Worm (Caenorhabditis elegans) whole organism, early embryonic: ENCODE measurements around the gene spi-1.

Source experiments
- B0310.2 ChIP-seq: sonication (generic microtip); optimal IDR thresholded peaks from 2 replicates; lab custom pipeline; 2016; ENCODE audit warnings: mild to moderate bottlenecking, missing genetic modification characterization, missing compliant biosample characterization
- F13C5.2 ChIP-seq: sonication (generic microtip); optimal IDR thresholded peaks from 2 replicates; lab custom pipeline; 2017; ENCODE audit warnings: mild to moderate bottlenecking, missing genetic modification characterization, inconsistent platforms, missing compliant biosample characterization
- aly-1 ChIP-seq: sonication (generic microtip); optimal IDR thresholded peaks from 2 replicates; lab custom pipeline; 2016; ENCODE audit warnings: missing genetic modification characterization, missing compliant biosample characterization
- ama-1 ChIP-seq: fragments of 150-350 bp; optimal IDR thresholded peaks from 2 replicates; lab custom pipeline; 2014
- ceh-13 ChIP-seq: fragments of 200-800 bp; sonication (Bioruptor generic); optimal IDR thresholded peaks from 2 replicates; lab custom pipeline; 2018; ENCODE audit warnings: mild to moderate bottlenecking, missing genetic modification characterization, missing compliant biosample characterization
- ceh-36 ChIP-seq: sonication (generic microtip); optimal IDR thresholded peaks from 2 replicates; lab custom pipeline; 2016; ENCODE audit warnings: missing genetic modification characterization, inconsistent platforms, missing compliant biosample characterization
- ets-7 ChIP-seq: sonication (generic microtip); optimal IDR thresholded peaks from 2 replicates; lab custom pipeline; 2016; ENCODE audit warnings: missing genotype, missing genetic modification characterization, missing compliant biosample characterization
- flt-1 ChIP-seq: fragments of 200-800 bp; sonication (Bioruptor generic); IDR thresholded peaks from 2 replicates; pipeline ENCODE4 v1.3.6; 2022; ENCODE audit warnings: missing genetic modification characterization, missing compliant biosample characterization
- hmbx-1 ChIP-seq: sonication (generic microtip); optimal IDR thresholded peaks from 2 replicates; lab custom pipeline; 2016; ENCODE audit warnings: mild to moderate bottlenecking, missing genetic modification characterization, missing compliant biosample characterization
- hmg-4 ChIP-seq: fragments of 200-800 bp; sonication (Bioruptor generic); optimal IDR thresholded peaks from 2 replicates; lab custom pipeline; 2018; ENCODE audit warnings: mild to moderate bottlenecking, missing genetic modification characterization, missing compliant biosample characterization
- hnd-1 ChIP-seq: sonication (generic microtip); optimal IDR thresholded peaks from 2 replicates; lab custom pipeline; 2016; ENCODE audit warnings: missing genetic modification characterization, missing compliant biosample characterization
- pes-1 ChIP-seq: fragments of 200-800 bp; sonication (Bioruptor generic); IDR thresholded peaks from 2 replicates; pipeline ENCODE4 v1.3.6; 2022; ENCODE audit warnings: missing genetic modification reagents, missing genetic modification characterization, missing compliant biosample characterization
- scrt-1 ChIP-seq: fragments of 200-800 bp; sonication (Bioruptor generic); IDR thresholded peaks from 2 replicates; pipeline ENCODE4 v1.3.6; 2022; ENCODE audit warnings: missing genetic modification characterization, missing compliant biosample characterization
- sea-1 ChIP-seq: fragments of 200-800 bp; sonication (Bioruptor generic); conservative IDR thresholded peaks from 2 replicates; pipeline ENCODE4 v1.3.6; 2022; ENCODE audit warnings: missing genetic modification characterization, missing compliant biosample characterization
- tbx-11 ChIP-seq: fragments of 200-800 bp; sonication (Bioruptor generic); IDR thresholded peaks from 2 replicates; pipeline ENCODE4 v1.3.6; 2022; ENCODE audit warnings: missing genetic modification characterization, missing compliant biosample characterization
- tbx-37 ChIP-seq: fragments of 200-800 bp; sonication (Bioruptor generic); conservative IDR thresholded peaks from 2 replicates; pipeline ENCODE4 v1.3.6; 2022; ENCODE audit warnings: missing genetic modification reagents, missing genetic modification characterization, missing compliant biosample characterization
- tra-4 ChIP-seq: sonication (generic microtip); optimal IDR thresholded peaks from 2 replicates; lab custom pipeline; 2017; ENCODE audit warnings: missing genetic modification characterization, missing compliant biosample characterization

spi-1 gene

ce11 chrII:7523281-7523680 lies 27.2 kb downstream of the spi-1 start, which contains the start of gene ZK1290.15:
Gene ZK1290.15 (plus strand): TSS chrII:7523581.
- TF ChIP-seq hmg-4 (GFP tag; lab: Kevin White, UChicago) = no peak
- no peak for TF ChIP-seq scrt-1
- TF ChIP-seq ama-1 (lab: Kevin White, UChicago) = no peak
- TF ChIP-seq hmbx-1 = no peak
- TF ChIP-seq pes-1 (GFP tag; lab: Robert Waterston, UW) = no peak
- no peak for TF ChIP-seq sea-1 (GFP tag; lab: Robert Waterston, UW)
- no peak for TF ChIP-seq tra-4
- no peak for TF ChIP-seq ets-7 (tag; lab: Kevin White, UChicago)
- no peak for TF ChIP-seq hnd-1 (tag; lab: Kevin White, UChicago)

DNA sequence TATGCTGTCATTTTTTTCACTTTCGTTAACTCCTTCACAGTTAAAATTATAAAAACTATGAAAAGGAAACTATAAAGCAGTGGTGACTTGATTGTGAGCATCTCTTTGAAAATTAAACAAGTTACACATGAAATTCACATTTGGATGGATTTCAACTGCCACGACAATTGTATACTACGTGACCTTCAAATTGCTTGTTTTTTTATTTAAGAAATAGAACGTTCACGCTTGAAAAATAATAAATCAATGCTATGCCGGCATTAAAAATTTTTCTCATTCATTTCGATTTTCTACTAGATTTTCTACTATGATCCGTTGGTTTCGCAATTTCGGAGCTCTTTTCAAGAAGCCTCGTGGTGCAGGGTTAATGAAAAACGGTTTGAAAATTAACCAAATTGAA lies 29.4 kb downstream of the spi-1 start, which contains the start of the genes ZK1290.7 and rnh-1.1:
ZK1290.7 (minus strand) TSS at position 101 of the 400 bp plus-strand sequence.
rnh-1.1 (plus strand) TSS at position 281 of the 400 bp plus-strand sequence.
- TF ChIP-seq B0310.2 (tag; lab: Kevin White, UChicago) = no peak
- no peak for TF ChIP-seq flt-1 (GFP tag; lab: Robert Waterston, UW)
- no peak for TF ChIP-seq hnd-1 (tag; lab: Kevin White, UChicago)
- TF ChIP-seq ceh-13 (GFP tag; lab: Kevin White, UChicago) = no peak
- TF ChIP-seq F13C5.2 (tag; lab: Kevin White, UChicago) = no peak
- TF ChIP-seq hmg-4 (GFP tag; lab: Kevin White, UChicago) = no peak
- no peak for TF ChIP-seq ceh-36 (tag; lab: Kevin White, UChicago)
- no peak for TF ChIP-seq sea-1 (GFP tag; lab: Robert Waterston, UW)
- no peak for TF ChIP-seq scrt-1
- no peak for TF ChIP-seq ama-1 (lab: Kevin White, UChicago)
- no peak for TF ChIP-seq ets-7 (tag; lab: Kevin White, UChicago)
- TF ChIP-seq tbx-11 = no peak

ce11 chrII:7528210-7528609 lies 32.2 kb downstream of the spi-1 start:
- TF ChIP-seq ets-7 (tag; lab: Kevin White, UChicago) (no peak), hnd-1 (tag; lab: Kevin White, UChicago) (no peak), tbx-11 (no peak), hmbx-1 (no peak), ceh-13 (GFP tag; lab: Kevin White, UChicago) (no peak), pes-1 (GFP tag; lab: Robert Waterston, UW) (no peak), tbx-37 (GFP tag; lab: Robert Waterston, UW) (no peak), flt-1 (GFP tag; lab: Robert Waterston, UW) (no peak), hmg-4 (GFP tag; lab: Kevin White, UChicago) (no peak), F13C5.2 (tag; lab: Kevin White, UChicago) (no peak), tra-4 (no peak), B0310.2 (tag; lab: Kevin White, UChicago) (no peak), ama-1 (lab: Kevin White, UChicago) (no peak), aly-1 (tag; lab: Kevin White, UChicago) (no peak), scrt-1 (no peak), sea-1 (GFP tag; lab: Robert Waterston, UW) (no peak), ceh-36 (tag; lab: Kevin White, UChicago) (no peak)

- TF ChIP-seq ets-7 (tag; lab: Kevin White, UChicago) (no peak), scrt-1 (no peak), hmbx-1 (no peak), tbx-11 (no peak), flt-1 (GFP tag; lab: Robert Waterston, UW) (no peak), tra-4 (no peak), hmg-4 (GFP tag; lab: Kevin White, UChicago) (no peak), sea-1 (GFP tag; lab: Robert Waterston, UW) (no peak), F13C5.2 (tag; lab: Kevin White, UChicago) (no peak), B0310.2 (tag; lab: Kevin White, UChicago) (no peak), pes-1 (GFP tag; lab: Robert Waterston, UW) (no peak), tbx-37 (GFP tag; lab: Robert Waterston, UW) (no peak), ceh-36 (tag; lab: Kevin White, UChicago) (no peak), ama-1 (lab: Kevin White, UChicago) (no peak), hnd-1 (tag; lab: Kevin White, UChicago) (no peak), ceh-13 (GFP tag; lab: Kevin White, UChicago) (no peak), aly-1 (tag; lab: Kevin White, UChicago) (no peak)
These were observed 33.1 kb downstream of the spi-1 start, which contains the start of gene ZK1290.5 for ce11 chrII:7529078-7529683. Gene ZK1290.5 (plus strand): TSS chrII:7529643.

ce11 chrII:7530944-7531343 lies 34.9 kb downstream of the spi-1 start, which contains the start of gene wrt-1:
Gene wrt-1 (plus strand): TSS chrII:7530996.
- TF ChIP-seq ceh-36 (tag; lab: Kevin White, UChicago) (no peak), pes-1 (GFP tag; lab: Robert Waterston, UW) (no peak), ceh-13 (GFP tag; lab: Kevin White, UChicago) (no peak), hnd-1 (tag; lab: Kevin White, UChicago) (no peak), F13C5.2 (tag; lab: Kevin White, UChicago) (no peak), B0310.2 (tag; lab: Kevin White, UChicago) (no peak), ets-7 (tag; lab: Kevin White, UChicago) (no peak), hmg-4 (GFP tag; lab: Kevin White, UChicago) (no peak), tra-4 (no peak), tbx-11 (no peak), sea-1 (GFP tag; lab: Robert Waterston, UW) (no peak), tbx-37 (GFP tag; lab: Robert Waterston, UW) (no peak), ama-1 (lab: Kevin White, UChicago) (no peak), flt-1 (GFP tag; lab: Robert Waterston, UW) (no peak), hmbx-1 (no peak), aly-1 (tag; lab: Kevin White, UChicago) (no peak), scrt-1 (no peak)

DNA sequence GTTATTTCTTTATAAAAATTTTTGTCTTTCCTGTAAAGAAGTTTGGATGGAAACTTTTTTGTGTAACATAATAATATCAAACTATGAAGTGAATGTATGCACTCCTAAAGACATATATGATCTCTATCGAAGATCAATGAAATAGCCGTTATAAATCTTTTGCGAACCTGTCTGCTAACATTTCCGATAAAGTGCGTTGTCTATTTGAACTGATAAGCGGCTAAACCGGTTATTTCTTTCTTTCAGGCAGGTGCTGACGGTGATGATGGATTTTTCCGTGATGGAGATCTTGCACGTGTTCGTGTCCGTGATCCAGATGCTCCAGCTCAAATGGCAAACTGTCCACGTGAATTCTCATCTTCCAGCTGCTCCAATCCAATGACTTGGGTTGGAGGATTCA lies 35.4 kb downstream of the spi-1 start:
- TF ChIP-seq ceh-13 (GFP tag; lab: Kevin White, UChicago) (no peak), flt-1 (GFP tag; lab: Robert Waterston, UW) (no peak), scrt-1 (no peak), sea-1 (GFP tag; lab: Robert Waterston, UW) (no peak), hmbx-1 (no peak), hmg-4 (GFP tag; lab: Kevin White, UChicago) (no peak), pes-1 (GFP tag; lab: Robert Waterston, UW) (no peak), tra-4 (no peak), ets-7 (tag; lab: Kevin White, UChicago) (no peak), tbx-37 (GFP tag; lab: Robert Waterston, UW) (no peak), F13C5.2 (tag; lab: Kevin White, UChicago) (no peak), hnd-1 (tag; lab: Kevin White, UChicago) (no peak), B0310.2 (tag; lab: Kevin White, UChicago) (no peak), ama-1 (lab: Kevin White, UChicago) (no peak)
